Fruit fly (Drosophila melanogaster): ENCODE results near the gene Sf3a2.

DNA sequence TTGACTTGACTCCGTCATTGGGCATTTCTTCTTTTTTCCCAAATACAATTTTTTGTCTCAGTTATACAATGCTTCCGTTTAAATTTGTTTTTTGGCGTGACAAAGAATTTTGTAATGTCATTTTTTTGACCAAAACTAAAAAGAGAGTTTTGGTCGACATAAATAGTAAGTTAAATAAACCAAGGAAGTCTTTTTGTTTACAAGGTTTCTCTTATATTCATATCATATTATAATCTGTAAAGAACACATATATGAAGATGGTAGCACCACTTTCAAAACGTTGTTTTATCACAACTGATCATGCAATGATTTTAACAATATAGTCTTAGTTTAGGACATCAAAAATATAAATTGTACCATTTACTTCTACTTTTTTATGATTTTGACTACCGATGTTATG lies 32.8 kb downstream of the Sf3a2 start, which contains the start of the genes CG10969 and CG17666:
- no peak for TF ChIP-seq CG17806 (tag; optimal IDR thresholded peaks at IDR 0.05)
- no peak for TF ChIP-seq EcR (GFP tag; optimal IDR thresholded peaks at IDR 0.05)
- TF ChIP-seq fd96Ca (GFP tag; IDR thresholded peaks at IDR 0.05): no peak
- no peak for TF ChIP-seq CG13204 (GFP tag; optimal IDR thresholded peaks at IDR 0.05)
- no peak for TF ChIP-seq CG34367 (tag; optimal IDR thresholded peaks at IDR 0.05)
- no peak for TF ChIP-seq CG9948 (tag; optimal IDR thresholded peaks at IDR 0.05)
- TF ChIP-seq CG8301 (tag; optimal IDR thresholded peaks at IDR 0.05): no peak
- no peak for TF ChIP-seq CG4496 (GFP tag; IDR thresholded peaks at IDR 0.05)
- no peak for TF ChIP-seq CG14655 (GFP tag; optimal IDR thresholded peaks at IDR 0.05)
- no peak for TF ChIP-seq CG8159 (tag; optimal IDR thresholded peaks at IDR 0.05)
- TF ChIP-seq D1 (tag; optimal IDR thresholded peaks at IDR 0.05): no peak
- no peak for TF ChIP-seq gl (tag; optimal IDR thresholded peaks at IDR 0.05)
- no peak for TF ChIP-seq Ets98B (GFP tag; IDR thresholded peaks at IDR 0.05)
